Fruit fly (Drosophila melanogaster): Measurements from ENCODE around the gene Orct2.
A peak's percentile ranks its signal among the peaks of the same experiment; 100 is the strongest.

Orct2 gene

dm6 chr3R:24231914-24232313 lies 40.9 kb upstream of the Orct2 start:
- TF ChIP-seq CG32121 (GFP tag; IDR thresholded peaks at IDR 0.05) (no peak), fd96Ca (GFP tag; IDR thresholded peaks at IDR 0.05) (0 out of 3 replicates have a peak, but pooled peaks have one; percentile 10), CG15710 (tag; optimal IDR thresholded peaks at IDR 0.05) (no peak), Pif1A (GFP tag; optimal IDR thresholded peaks at IDR 0.05) (no peak)

dm6 chr3R:24233366-24234161 lies 39.3 kb upstream of the Orct2 start:
- TF ChIP-seq rn (GFP tag; IDR thresholded peaks at IDR 0.05): no peak
- peak; percentile 16 for TF ChIP-seq CG15710 (tag; optimal IDR thresholded peaks at IDR 0.05)
- no peak for TF ChIP-seq CG10348 (GFP tag; IDR thresholded peaks at IDR 0.05)
- peak; percentile 8 for TF ChIP-seq CG9948 (tag; optimal IDR thresholded peaks at IDR 0.05)
- TF ChIP-seq CG4496 (GFP tag; IDR thresholded peaks at IDR 0.05): peak; percentile 76; the same call in 2 of the 3 replicates

- TF ChIP-seq EcR (GFP tag; optimal IDR thresholded peaks at IDR 0.05) (peak; percentile 80), CG32121 (GFP tag; IDR thresholded peaks at IDR 0.05) (no peak), CG9948 (tag; optimal IDR thresholded peaks at IDR 0.05) (no peak), Snoo (tag; optimal IDR thresholded peaks at IDR 0.05) (no peak), CG12605 (GFP tag; IDR thresholded peaks at IDR 0.05) (0 out of 2 replicates have a peak, but pooled peaks have one; percentile 7), CG4496 (GFP tag; IDR thresholded peaks at IDR 0.05) (no peak), fd96Ca (GFP tag; IDR thresholded peaks at IDR 0.05) (no peak), CG10348 (GFP tag; IDR thresholded peaks at IDR 0.05) (no peak), gl (tag; optimal IDR thresholded peaks at IDR 0.05) (no peak), CG17806 (tag; optimal IDR thresholded peaks at IDR 0.05) (no peak)
These were observed 38.7 kb upstream of the Orct2 start for dm6 chr3R:24234162-24234529.

- no peak for TF ChIP-seq CG17806 (tag; optimal IDR thresholded peaks at IDR 0.05)
- no peak for TF ChIP-seq rn (GFP tag; IDR thresholded peaks at IDR 0.05)
- TF ChIP-seq Snoo (tag; optimal IDR thresholded peaks at IDR 0.05): no peak
- no peak for TF ChIP-seq D1 (tag; optimal IDR thresholded peaks at IDR 0.05)
- no peak for TF ChIP-seq gl (tag; optimal IDR thresholded peaks at IDR 0.05)
- no peak for TF ChIP-seq CG4496 (GFP tag; IDR thresholded peaks at IDR 0.05)
- no peak for TF ChIP-seq CG14655 (GFP tag; optimal IDR thresholded peaks at IDR 0.05)
- TF ChIP-seq fd96Ca (GFP tag; IDR thresholded peaks at IDR 0.05): no peak
These were observed 38.1 kb upstream of the Orct2 start for dm6 chr3R:24234721-24235120.

dm6 chr3R:24252494-24252893 lies 20.3 kb upstream of the Orct2 start, which contains the start of gene beta-PheRS:
beta-PheRS (minus strand) TSS chr3R:24252679.
- TF ChIP-seq fd96Ca (GFP tag; IDR thresholded peaks at IDR 0.05): peak; percentile 11; the same call in 1 of the 3 replicates
- no peak; the same call in 1 of the 2 replicates for TF ChIP-seq Ets98B (GFP tag; IDR thresholded peaks at IDR 0.05)

dm6 chr3R:24258333-24258732 lies 14.5 kb upstream of the Orct2 start:
- no peak for TF ChIP-seq gl (tag; optimal IDR thresholded peaks at IDR 0.05)
- TF ChIP-seq CG12605 (GFP tag; IDR thresholded peaks at IDR 0.05): no peak
- TF ChIP-seq D1 (tag; optimal IDR thresholded peaks at IDR 0.05): no peak
- TF ChIP-seq CG8159 (tag; optimal IDR thresholded peaks at IDR 0.05): no peak
- TF ChIP-seq Snoo (tag; optimal IDR thresholded peaks at IDR 0.05): no peak
- TF ChIP-seq CG8301 (tag; optimal IDR thresholded peaks at IDR 0.05): no peak
- TF ChIP-seq CG17806 (tag; optimal IDR thresholded peaks at IDR 0.05): no peak
- TF ChIP-seq CG4496 (GFP tag; IDR thresholded peaks at IDR 0.05): no peak
- TF ChIP-seq EcR (GFP tag; optimal IDR thresholded peaks at IDR 0.05): no peak
- TF ChIP-seq CG10348 (GFP tag; IDR thresholded peaks at IDR 0.05): no peak
- TF ChIP-seq CG13204 (GFP tag; optimal IDR thresholded peaks at IDR 0.05): no peak
- no peak for TF ChIP-seq Pif1A (GFP tag; optimal IDR thresholded peaks at IDR 0.05)
- TF ChIP-seq Ets98B (GFP tag; IDR thresholded peaks at IDR 0.05): no peak
- no peak for TF ChIP-seq CG32121 (GFP tag; IDR thresholded peaks at IDR 0.05)
- no peak for TF ChIP-seq CG34367 (tag; optimal IDR thresholded peaks at IDR 0.05)
- no peak for TF ChIP-seq rn (GFP tag; IDR thresholded peaks at IDR 0.05)

- TF ChIP-seq Pif1B (GFP tag; optimal IDR thresholded peaks at IDR 0.05) (peak; percentile 93), EcR (GFP tag; optimal IDR thresholded peaks at IDR 0.05) (peak; percentile 75), CG9948 (tag; optimal IDR thresholded peaks at IDR 0.05) (peak; percentile 96), CG17806 (tag; optimal IDR thresholded peaks at IDR 0.05) (peak; percentile 96), CG10348 (GFP tag; IDR thresholded peaks at IDR 0.05) (peak; percentile 71), CG34367 (tag; optimal IDR thresholded peaks at IDR 0.05) (peak; percentile 97), CG8301 (tag; optimal IDR thresholded peaks at IDR 0.05) (peak; percentile 89), gl (tag; optimal IDR thresholded peaks at IDR 0.05) (peak; percentile 96), Pif1A (GFP tag; optimal IDR thresholded peaks at IDR 0.05) (peak; percentile 95), CG12605 (GFP tag; IDR thresholded peaks at IDR 0.05) (peak; percentile 88), CG15710 (tag; optimal IDR thresholded peaks at IDR 0.05) (peak; percentile 98), D1 (tag; optimal IDR thresholded peaks at IDR 0.05) (no peak), CG14655 (GFP tag; optimal IDR thresholded peaks at IDR 0.05) (no peak), rn (GFP tag; IDR thresholded peaks at IDR 0.05) (peak; percentile 63; the same call in 1 of the 2 replicates), CG13204 (GFP tag; optimal IDR thresholded peaks at IDR 0.05) (peak; percentile 92), Snoo (tag; optimal IDR thresholded peaks at IDR 0.05) (peak; percentile 93), fd96Ca (GFP tag; IDR thresholded peaks at IDR 0.05) (peak; percentile 94), CG4496 (GFP tag; IDR thresholded peaks at IDR 0.05) (peak; percentile 96), CG8159 (tag; optimal IDR thresholded peaks at IDR 0.05) (peak; percentile 97), CG32121 (GFP tag; IDR thresholded peaks at IDR 0.05) (peak; percentile 80), Ets98B (GFP tag; IDR thresholded peaks at IDR 0.05) (peak; percentile 88)
These were observed 13.4 kb upstream of the Orct2 start for dm6 chr3R:24259278-24260040.
